Worm (Caenorhabditis elegans): ENCODE data around the gene pudl-2.

- TF ChIP-seq elt-1 (tag; optimal IDR thresholded peaks at IDR 0.05; ENCODE audit: borderline replicate concordance, insufficient read depth) = no peak
- no peak for TF ChIP-seq snpc-4 (tag; optimal IDR thresholded peaks at IDR 0.05)
- TF ChIP-seq mab-5 (tag; optimal IDR thresholded peaks at IDR 0.05) = no peak
- no peak for TF ChIP-seq nhr-76 (tag; optimal IDR thresholded peaks at IDR 0.05)
- no peak for TF ChIP-seq mls-2 (tag; optimal IDR thresholded peaks at IDR 0.05)
- no peak for TF ChIP-seq blmp-1 (tag; optimal IDR thresholded peaks at IDR 0.05)
- TF ChIP-seq sptf-1 (tag; optimal IDR thresholded peaks at IDR 0.05) = no peak
- TF ChIP-seq pha-4 (tag; optimal IDR thresholded peaks at IDR 0.05) = no peak
- TF ChIP-seq mep-1 (tag; optimal IDR thresholded peaks at IDR 0.05) = no peak
- TF ChIP-seq unc-62 (GFP tag; optimal IDR thresholded peaks at IDR 0.05) = no peak
- no peak for TF ChIP-seq hlh-1 (tag; optimal IDR thresholded peaks at IDR 0.05)
- no peak for TF ChIP-seq nhr-237 (tag; optimal IDR thresholded peaks at IDR 0.05)
These were observed 35.2 kb upstream of the pudl-2 start, which contains the start of gene Y54G2A.10 for ce11 chrIV:2799389-2799788.

Measured in whole organism, mixed stage, embryonic.